Worm (Caenorhabditis elegans) whole organism, midembryonic: Measurements from ENCODE around the gene dyf-6.

Source experiments
- T22C8.4 ChIP-seq: fragments of 200-800 bp; sonication (Bioruptor generic); IDR thresholded peaks from 2 replicates; pipeline ENCODE4 v1.3.6; 2022; ENCODE audit warnings: missing genetic modification characterization, missing compliant biosample characterization
- cog-1 ChIP-seq: sonication (generic microtip); optimal IDR thresholded peaks from 2 replicates; lab custom pipeline; 2016; ENCODE audit warnings: missing genetic modification characterization, missing compliant biosample characterization
- flt-1 ChIP-seq: fragments of 200-800 bp; sonication (Bioruptor generic); IDR thresholded peaks from 2 replicates; pipeline ENCODE4 v1.3.6; 2022; ENCODE audit warnings: missing genetic modification characterization, missing compliant biosample characterization
- klf-2 ChIP-seq: fragments of 200-800 bp; sonication (Bioruptor generic); conservative IDR thresholded peaks from 2 replicates; pipeline ENCODE4 v1.3.6; 2022; ENCODE audit warnings: missing genetic modification reagents, missing genetic modification characterization, missing compliant biosample characterization
- med-1 ChIP-seq: sonication (generic microtip); optimal IDR thresholded peaks from 2 replicates; lab custom pipeline; 2017; ENCODE audit warnings: missing genetic modification characterization, mild to moderate bottlenecking, missing compliant biosample characterization, antibody characterized with exemption, missing genetic modification reagents; ENCODE audit not compliant: insufficient read depth
- ref-1 ChIP-seq: fragments of 200-800 bp; sonication (Bioruptor generic); conservative IDR thresholded peaks from 2 replicates; pipeline ENCODE4 v1.3.6; 2022; ENCODE audit warnings: missing genetic modification reagents, missing genetic modification characterization, missing compliant biosample characterization
- tab-1 ChIP-seq: fragments of 200-800 bp; sonication (Bioruptor generic); IDR thresholded peaks from 2 replicates; pipeline ENCODE4 v1.3.6; 2022; ENCODE audit warnings: missing genetic modification characterization, missing compliant biosample characterization
- ztf-23 ChIP-seq: fragments of 200-800 bp; sonication (Bioruptor generic); IDR thresholded peaks from 2 replicates; pipeline ENCODE4 v1.3.6; 2022; ENCODE audit warnings: missing genetic modification reagents, missing genetic modification characterization, missing compliant biosample characterization
- ztf-29 ChIP-seq: fragments of 200-800 bp; sonication (Bioruptor generic); IDR thresholded peaks from 2 replicates; pipeline ENCODE4 v1.3.6; 2022; ENCODE audit warnings: missing genetic modification reagents, missing genetic modification characterization, missing compliant biosample characterization

- TF ChIP-seq T22C8.4 (no peak), klf-2 (no peak), tab-1 (GFP tag; lab: Robert Waterston, UW) (no peak), flt-1 (GFP tag; lab: Robert Waterston, UW) (no peak), ref-1 (GFP tag; lab: Robert Waterston, UW) (no peak), med-1 (GFP tag; lab: Kevin White, UChicago) (no peak), ztf-23 (GFP tag; lab: Robert Waterston, UW) (no peak), cog-1 (no peak), ztf-29 (no peak)
Measured at ce11 chrX:10358083-10358482, 28.2 kb downstream of the dyf-6 start, which contains the start of gene efhc-1.
